Fruit fly (Drosophila melanogaster): ENCODE data around the gene Rala.

- no peak for TF ChIP-seq danr (GFP tag; IDR thresholded peaks at IDR 0.05)
- TF ChIP-seq CG7987 (GFP tag; optimal IDR thresholded peaks at IDR 0.05): no peak
- no peak for TF ChIP-seq lola (GFP tag; optimal IDR thresholded peaks at IDR 0.05)
- no peak for TF ChIP-seq CG17802 (tag; optimal IDR thresholded peaks at IDR 0.05)
- TF ChIP-seq E2f2 (GFP tag; IDR thresholded peaks at IDR 0.05): no peak
- TF ChIP-seq Hr78 (GFP tag; optimal IDR thresholded peaks at IDR 0.05): no peak
- no peak for TF ChIP-seq CG6689 (GFP tag; IDR thresholded peaks at IDR 0.05)
- no peak for TF ChIP-seq CG31388 (GFP tag; optimal IDR thresholded peaks at IDR 0.05)
These were observed 24.7 kb downstream of the Rala start for dm6 chrX:3694770-3695145.
